Worm (Caenorhabditis elegans): ENCODE measurements around the gene ldb-1.

ce11 chrX:11050335-11050734 is 21.6 kb downstream of the ldb-1 start:
- no peak for TF ChIP-seq ceh-88 (GFP tag; IDR thresholded peaks at IDR 0.05)
- TF ChIP-seq ztf-11 (tag; optimal IDR thresholded peaks at IDR 0.05): no peak
- no peak for TF ChIP-seq elt-3 (tag; optimal IDR thresholded peaks at IDR 0.05)
- TF ChIP-seq nhr-28 (tag; optimal IDR thresholded peaks at IDR 0.05): no peak
- TF ChIP-seq nhr-76 (tag; optimal IDR thresholded peaks at IDR 0.05): no peak
- no peak for TF ChIP-seq fkh-10 (GFP tag; optimal IDR thresholded peaks at IDR 0.05)
- no peak for TF ChIP-seq xbp-1 (tag; optimal IDR thresholded peaks at IDR 0.05)
- TF ChIP-seq lin-39 (tag; optimal IDR thresholded peaks at IDR 0.05): no peak
- no peak for TF ChIP-seq unc-62 (GFP tag; optimal IDR thresholded peaks at IDR 0.05)
- TF ChIP-seq lin-14 (GFP tag; optimal IDR thresholded peaks at IDR 0.05): no peak
- TF ChIP-seq sptf-1 (tag; optimal IDR thresholded peaks at IDR 0.05): no peak
